Worm (Caenorhabditis elegans) whole organism, early embryonic: ENCODE data around the gene F16G10.1.

ENCODE experiments used
- ama-1 ChIP-seq: fragments of 150-350 bp; optimal IDR thresholded peaks from 2 replicates; lab custom pipeline; 2014
- flt-1 ChIP-seq: fragments of 200-800 bp; sonication (Bioruptor generic); IDR thresholded peaks from 2 replicates; pipeline ENCODE4 v1.3.6; 2022; ENCODE audit warnings: missing genetic modification characterization, missing compliant biosample characterization
- scrt-1 ChIP-seq: fragments of 200-800 bp; sonication (Bioruptor generic); IDR thresholded peaks from 2 replicates; pipeline ENCODE4 v1.3.6; 2022; ENCODE audit warnings: missing genetic modification characterization, missing compliant biosample characterization

ce11 chrII:2372090-2372489 is 32.0 kb upstream of the F16G10.1 start, which contains the start of gene F16G10.3:
- TF ChIP-seq scrt-1 (GFP tag; lab: Robert Waterston, UW) (no peak), flt-1 (GFP tag; lab: Robert Waterston, UW) (no peak), ama-1 (lab: Kevin White, UChicago) (no peak)
